Fruit fly (Drosophila melanogaster): ENCODE data around the gene CG7600.
A peak's percentile ranks its signal among the peaks of the same experiment; 100 is the strongest.

Gene CG7600

dm6 chr3L:11260737-11261455, 50.3 kb downstream of the CG7600 start:
- no peak for TF ChIP-seq pho (GFP tag; optimal IDR thresholded peaks at IDR 0.05)
- TF ChIP-seq CG2202 (tag; optimal IDR thresholded peaks at IDR 0.05): peak; percentile 29
- no peak for TF ChIP-seq tll (GFP tag; optimal IDR thresholded peaks at IDR 0.05)
- peak; percentile 63 for TF ChIP-seq CG12391 (tag; optimal IDR thresholded peaks at IDR 0.05)
- peak; percentile 41 for TF ChIP-seq onecut (GFP tag; IDR thresholded peaks at IDR 0.05)
- TF ChIP-seq CG8944 (GFP tag; optimal IDR thresholded peaks at IDR 0.05): peak; percentile 3
- TF ChIP-seq hb (GFP tag; IDR thresholded peaks at IDR 0.05; ENCODE audit: partially characterized antibody): no peak
- TF ChIP-seq kni (GFP tag; optimal IDR thresholded peaks at IDR 0.05): no peak
- no peak for TF ChIP-seq CG33557 (GFP tag; optimal IDR thresholded peaks at IDR 0.05)
- peak; percentile 74 for TF ChIP-seq ase (GFP tag; IDR thresholded peaks at IDR 0.05)
- TF ChIP-seq CG6791 (GFP tag; IDR thresholded peaks at IDR 0.05; ENCODE audit: partially characterized antibody): no peak
- peak; percentile 79 for TF ChIP-seq CG7839 (tag; optimal IDR thresholded peaks at IDR 0.05)
- TF ChIP-seq CG30403 (GFP tag; optimal IDR thresholded peaks at IDR 0.05): peak; percentile 8
- TF ChIP-seq cato (GFP tag; optimal IDR thresholded peaks at IDR 0.05; ENCODE audit: borderline replicate concordance): peak; percentile 7
- peak; percentile 30 for TF ChIP-seq CG6813 (GFP tag; optimal IDR thresholded peaks at IDR 0.05)
- TF ChIP-seq mld (GFP tag; IDR thresholded peaks at IDR 0.05; ENCODE audit: partially characterized antibody): no peak
- TF ChIP-seq CG9215 (GFP tag; IDR thresholded peaks at IDR 0.05): peak; percentile 42
- TF ChIP-seq CG6854 (GFP tag; optimal IDR thresholded peaks at IDR 0.05): no peak
- TF ChIP-seq NK7.1 (GFP tag; optimal IDR thresholded peaks at IDR 0.05): no peak
- no peak for TF ChIP-seq pzg (GFP tag; optimal IDR thresholded peaks at IDR 0.05)
- no peak for TF ChIP-seq pros (GFP tag; optimal IDR thresholded peaks at IDR 0.05)
- TF ChIP-seq vvl (GFP tag; IDR thresholded peaks at IDR 0.05): peak; percentile 92
- TF ChIP-seq fd102C (GFP tag; optimal IDR thresholded peaks at IDR 0.05): peak; percentile 83
- peak; percentile 10 for TF ChIP-seq CG3281 (GFP tag; optimal IDR thresholded peaks at IDR 0.05)
- TF ChIP-seq kah (GFP tag; optimal IDR thresholded peaks at IDR 0.05): no peak
- peak; percentile 79 for TF ChIP-seq CG15269 (tag; optimal IDR thresholded peaks at IDR 0.05)
- no peak for TF ChIP-seq sqz (GFP tag; optimal IDR thresholded peaks at IDR 0.05)
- TF ChIP-seq CG6254 (GFP tag; optimal IDR thresholded peaks at IDR 0.05): no peak
- TF ChIP-seq bab2 (GFP tag; optimal IDR thresholded peaks at IDR 0.05): no peak
- no peak for TF ChIP-seq Optix (GFP tag; IDR thresholded peaks at IDR 0.05)
- TF ChIP-seq CG32767 (GFP tag; IDR thresholded peaks at IDR 0.05): peak; percentile 37; the same call in 1 of the 2 replicates
- TF ChIP-seq grau (tag; optimal IDR thresholded peaks at IDR 0.05): peak; percentile 77
- TF ChIP-seq Sox100B (GFP tag; optimal IDR thresholded peaks at IDR 0.05): no peak
- no peak for TF ChIP-seq CG13287 (GFP tag; IDR thresholded peaks at IDR 0.05; ENCODE audit: partially characterized antibody)
- peak; percentile 9 for TF ChIP-seq CG12942 (GFP tag; optimal IDR thresholded peaks at IDR 0.05)
- no peak for TF ChIP-seq Sin3A (optimal IDR thresholded peaks at IDR 0.05)
- no peak for TF ChIP-seq CG2199 (GFP tag; IDR thresholded peaks at IDR 0.05)
- TF ChIP-seq psq (GFP tag; optimal IDR thresholded peaks at IDR 0.05): peak; percentile 54
- TF ChIP-seq dan (GFP tag; IDR thresholded peaks at IDR 0.05): no peak
- peak; percentile 52 for TF ChIP-seq CG3838 (GFP tag; optimal IDR thresholded peaks at IDR 0.05)
- TF ChIP-seq Neu2 (GFP tag; optimal IDR thresholded peaks at IDR 0.05; ENCODE audit: borderline replicate concordance): no peak
- TF ChIP-seq CG1603 (tag; optimal IDR thresholded peaks at IDR 0.05): peak; percentile 69
- no peak for TF ChIP-seq Ets97D (GFP tag; optimal IDR thresholded peaks at IDR 0.05)
- TF ChIP-seq CG7372 (GFP tag; IDR thresholded peaks at IDR 0.05): peak; percentile 61; the same call in 1 of the 2 replicates
- peak; percentile 57 for TF ChIP-seq ttk (GFP tag; IDR thresholded peaks at IDR 0.05)
- TF ChIP-seq Kr (GFP tag; optimal IDR thresholded peaks at IDR 0.05): peak; percentile 16
- TF ChIP-seq fu2 (GFP tag; optimal IDR thresholded peaks at IDR 0.05): no peak
- TF ChIP-seq danr (GFP tag; IDR thresholded peaks at IDR 0.05): peak; percentile 68; the same call in 1 of the 2 replicates
- peak; percentile 22 for TF ChIP-seq CG5245 (GFP tag; optimal IDR thresholded peaks at IDR 0.05)
